Worm (Caenorhabditis elegans) whole organism, young adult: ENCODE data around the gene K05F1.6.

Experiments used
- B0035.1 ChIP-seq: sonication (generic microtip); optimal IDR thresholded peaks from 2 replicates; lab custom pipeline; 2016; ENCODE audit warnings: missing genetic modification characterization, mild to moderate bottlenecking, missing compliant biosample characterization, missing genotype, missing genetic modification reagents
- B0261.1 ChIP-seq: sonication (generic microtip); optimal IDR thresholded peaks from 2 replicates; lab custom pipeline; 2016; ENCODE audit warnings: mild to moderate bottlenecking, missing genetic modification characterization, moderate library complexity, missing compliant biosample characterization
- B0336.3 ChIP-seq: fragments of 200-800 bp; sonication (Bioruptor generic); IDR thresholded peaks from 2 replicates; pipeline ENCODE4 v1.3.6; 2022; ENCODE audit warnings: missing genetic modification characterization, missing compliant biosample characterization
- C17E4.6 ChIP-seq: fragments of 200-800 bp; sonication (Bioruptor generic); IDR thresholded peaks from 2 replicates; pipeline ENCODE4 v1.3.6; 2022; ENCODE audit warnings: missing genetic modification reagents, missing genetic modification characterization, missing compliant biosample characterization
- F10E7.11 ChIP-seq: sonication (generic microtip); optimal IDR thresholded peaks from 2 replicates; lab custom pipeline; 2017; ENCODE audit warnings: mild to moderate bottlenecking, missing genetic modification characterization, moderate library complexity, missing compliant biosample characterization
- F22D6.2 ChIP-seq: sonication (generic microtip); optimal IDR thresholded peaks from 2 replicates; lab custom pipeline; 2016; ENCODE audit warnings: mild to moderate bottlenecking, missing genetic modification characterization, missing compliant biosample characterization
- F33H1.4 ChIP-seq: fragments of 200-800 bp; sonication (Bioruptor generic); IDR thresholded peaks from 2 replicates; pipeline ENCODE4 v1.3.6; 2022; ENCODE audit warnings: missing genetic modification reagents, missing genetic modification characterization, missing compliant biosample characterization
- F49E8.2 ChIP-seq: sonication (generic microtip); optimal IDR thresholded peaks from 3 replicates; lab custom pipeline; 2017; ENCODE audit warnings: missing genetic modification characterization, mild to moderate bottlenecking, missing compliant biosample characterization, antibody characterized with exemption, moderate library complexity; ENCODE audit not compliant: insufficient read depth
- F57A8.1 ChIP-seq: fragments of 200-800 bp; sonication (Bioruptor generic); optimal IDR thresholded peaks from 2 replicates; lab custom pipeline; 2018; ENCODE audit warnings: mild to moderate bottlenecking, missing genetic modification characterization, moderate library complexity, missing compliant biosample characterization
- F57C9.4 ChIP-seq: sonication (generic microtip); optimal IDR thresholded peaks from 2 replicates; lab custom pipeline; 2017; ENCODE audit warnings: mild to moderate bottlenecking, missing genetic modification characterization, missing compliant biosample characterization
- Y67H2A.10 ChIP-seq: fragments of 200-800 bp; sonication (Bioruptor generic); conservative IDR thresholded peaks from 2 replicates; pipeline ENCODE4 v1.3.6; 2022; ENCODE audit warnings: missing genetic modification reagents, missing genetic modification characterization, missing compliant biosample characterization
- ZK185.1 ChIP-seq: sonication (generic microtip); optimal IDR thresholded peaks from 2 replicates; lab custom pipeline; 2016; ENCODE audit warnings: mild to moderate bottlenecking, missing genetic modification characterization, missing compliant biosample characterization; ENCODE audit not compliant: poor library complexity, severe bottlenecking
- attf-3 ChIP-seq: fragments of 200-800 bp; sonication (Bioruptor generic); conservative IDR thresholded peaks from 2 replicates; pipeline ENCODE4 v1.3.6; 2022; ENCODE audit warnings: missing genetic modification reagents, missing genetic modification characterization, missing compliant biosample characterization
- attf-5 ChIP-seq: fragments of 200-800 bp; sonication (Bioruptor generic); optimal IDR thresholded peaks from 2 replicates; lab custom pipeline; 2018; ENCODE audit warnings: mild to moderate bottlenecking, missing genetic modification characterization, missing compliant biosample characterization
- attf-6 ChIP-seq: fragments of 200-800 bp; sonication (Bioruptor generic); IDR thresholded peaks from 2 replicates; pipeline ENCODE4 v1.3.6; 2022; ENCODE audit warnings: missing genetic modification reagents, missing genetic modification characterization, missing compliant biosample characterization
- cebp-2 ChIP-seq: fragments of 200-800 bp; sonication (Bioruptor generic); IDR thresholded peaks from 2 replicates; pipeline ENCODE4 v1.3.6; 2022; ENCODE audit warnings: missing genetic modification characterization, missing compliant biosample characterization
- ceh-100 ChIP-seq: fragments of 200-800 bp; sonication (Bioruptor generic); IDR thresholded peaks from 2 replicates; pipeline ENCODE4 v1.3.6; 2022; ENCODE audit warnings: missing genetic modification reagents, missing genetic modification characterization, missing compliant biosample characterization
- ceh-27 ChIP-seq: fragments of 200-800 bp; sonication (Bioruptor generic); optimal IDR thresholded peaks from 2 replicates; lab custom pipeline; 2018; ENCODE audit warnings: mild to moderate bottlenecking, missing genetic modification characterization, moderate library complexity, missing compliant biosample characterization
- ceh-40 ChIP-seq: fragments of 200-800 bp; sonication (Bioruptor generic); IDR thresholded peaks from 2 replicates; pipeline ENCODE4 v1.3.6; 2022; ENCODE audit warnings: missing genetic modification characterization, missing compliant biosample characterization
- ceh-91 ChIP-seq: fragments of 200-800 bp; sonication (Bioruptor generic); IDR thresholded peaks from 2 replicates; pipeline ENCODE4 v1.3.6; 2022; ENCODE audit warnings: missing genetic modification reagents, missing genetic modification characterization, missing compliant biosample characterization
- chd-7 ChIP-seq: sonication (generic microtip); optimal IDR thresholded peaks from 2 replicates; lab custom pipeline; 2016; ENCODE audit warnings: mild to moderate bottlenecking, missing genetic modification characterization, moderate library complexity, missing compliant biosample characterization
- dox-1 ChIP-seq: fragments of 200-800 bp; sonication (Bioruptor generic); IDR thresholded peaks from 2 replicates; pipeline ENCODE4 v1.3.6; 2022; ENCODE audit warnings: missing genetic modification reagents, missing genetic modification characterization, missing compliant biosample characterization
- egrh-3 ChIP-seq: fragments of 200-800 bp; sonication (Bioruptor generic); IDR thresholded peaks from 2 replicates; pipeline ENCODE4 v1.3.6; 2022; ENCODE audit warnings: missing genetic modification reagents, missing genetic modification characterization, missing compliant biosample characterization
- hlh-12 ChIP-seq: sonication (generic microtip); optimal IDR thresholded peaks from 2 replicates; lab custom pipeline; 2016; ENCODE audit warnings: missing genetic modification characterization, missing compliant biosample characterization
- hmg-20 ChIP-seq: fragments of 200-800 bp; sonication (Bioruptor generic); IDR thresholded peaks from 2 replicates; pipeline ENCODE4 v1.3.6; 2022; ENCODE audit warnings: missing genetic modification reagents, missing genetic modification characterization, missing compliant biosample characterization
- hrde-1 ChIP-seq: sonication (generic microtip); optimal IDR thresholded peaks from 2 replicates; lab custom pipeline; 2016; ENCODE audit warnings: missing genetic modification characterization, mild to moderate bottlenecking, missing compliant biosample characterization, moderate library complexity, missing genotype, missing genetic modification reagents, borderline replicate concordance
- let-526 ChIP-seq: fragments of 200-800 bp; sonication (Bioruptor generic); IDR thresholded peaks from 2 replicates; pipeline ENCODE4 v1.3.6; 2022; ENCODE audit warnings: missing genetic modification reagents, missing genetic modification characterization, missing compliant biosample characterization
- lin-26 ChIP-seq: fragments of 200-800 bp; sonication (Bioruptor generic); IDR thresholded peaks from 2 replicates; pipeline ENCODE4 v1.3.6; 2022; ENCODE audit warnings: missing genetic modification reagents, missing genetic modification characterization, missing compliant biosample characterization
- lin-35 ChIP-seq, 3 experiments: fragments of 150-350 bp in 2 of 3; sonication (generic microtip) in 1 of 3; optimal IDR thresholded peaks; 2 replicates each; lab custom pipeline; 2014 to 2018; ENCODE audit warnings: missing biosample characterization in 3 of 3, missing genetic modification characterization in 3 of 3, missing genetic modification reagents in 3 of 3
- lin-54 ChIP-seq: fragments of 200-800 bp; sonication (Bioruptor generic); optimal IDR thresholded peaks from 2 replicates; lab custom pipeline; 2018; ENCODE audit warnings: mild to moderate bottlenecking, missing genetic modification characterization, missing compliant biosample characterization
- madf-8 ChIP-seq: fragments of 200-800 bp; sonication (Bioruptor generic); conservative IDR thresholded peaks from 2 replicates; pipeline ENCODE4 v1.3.6; 2022; ENCODE audit warnings: missing genetic modification reagents, missing genetic modification characterization, missing compliant biosample characterization
- mcd-1 ChIP-seq: fragments of 200-800 bp; sonication (Bioruptor generic); IDR thresholded peaks from 2 replicates; pipeline ENCODE4 v1.3.6; 2022; ENCODE audit warnings: missing genetic modification reagents, missing genetic modification characterization, missing compliant biosample characterization
- nfya-2 ChIP-seq: fragments of 200-800 bp; sonication (Bioruptor generic); IDR thresholded peaks from 2 replicates; pipeline ENCODE4 v1.3.6; 2022; ENCODE audit warnings: missing genetic modification reagents, missing genetic modification characterization, missing compliant biosample characterization
- pbrm-1 ChIP-seq: fragments of 200-800 bp; sonication (Bioruptor generic); IDR thresholded peaks from 2 replicates; pipeline ENCODE4 v1.3.6; 2022; ENCODE audit warnings: missing genetic modification reagents, missing genetic modification characterization, missing compliant biosample characterization
- unc-130 ChIP-seq: sonication (generic microtip); optimal IDR thresholded peaks from 2 replicates; lab custom pipeline; 2016; ENCODE audit warnings: missing genetic modification reagents, missing genetic modification characterization, missing compliant biosample characterization
- zim-3 ChIP-seq: sonication (generic microtip); optimal IDR thresholded peaks from 2 replicates; lab custom pipeline; 2017; ENCODE audit warnings: mild to moderate bottlenecking, missing genetic modification characterization, moderate library complexity, missing compliant biosample characterization
- ztf-18 ChIP-seq: sonication (generic microtip); optimal IDR thresholded peaks from 2 replicates; lab custom pipeline; 2016; ENCODE audit warnings: missing genotype, mild to moderate bottlenecking, missing genetic modification characterization, missing compliant biosample characterization
- ztf-22 ChIP-seq: fragments of 200-800 bp; sonication (Bioruptor generic); optimal IDR thresholded peaks from 2 replicates; lab custom pipeline; 2018; ENCODE audit warnings: mild to moderate bottlenecking, missing genetic modification characterization, moderate library complexity, missing compliant biosample characterization
- ztf-3 ChIP-seq: fragments of 200-800 bp; sonication (Bioruptor generic); optimal IDR thresholded peaks from 2 replicates; lab custom pipeline; 2018; ENCODE audit warnings: mild to moderate bottlenecking, missing genetic modification characterization, missing compliant biosample characterization
- ztf-6 ChIP-seq: fragments of 200-800 bp; sonication (Bioruptor generic); IDR thresholded peaks from 2 replicates; pipeline ENCODE4 v1.3.6; 2022; ENCODE audit warnings: missing genetic modification reagents, missing genetic modification characterization, missing compliant biosample characterization

The K05F1.6 gene

ce11 chrII:5819655-5820054 lies 37.3 kb downstream of the K05F1.6 start (continued):
- TF ChIP-seq ztf-6 (0 out of 2 replicates have a peak, but pooled peaks have one; percentile 47), lin-26 (GFP tag; lab: Robert Waterston, UW) (no peak), F57A8.1 (GFP tag; lab: Kevin White, UChicago) (no peak), ceh-27 (peak; percentile 29), ztf-22 (GFP tag; lab: Kevin White, UChicago) (no peak), Y67H2A.10 (GFP tag; lab: Robert Waterston, UW) (no peak), hlh-12 (tag; lab: Kevin White, UChicago) (no peak), C17E4.6 (GFP tag; lab: Robert Waterston, UW) (no peak), pbrm-1 (GFP tag; lab: Robert Waterston, UW) (0 out of 2 replicates have a peak, but pooled peaks have one; percentile 41), ceh-100 (GFP tag; lab: Robert Waterston, UW) (peak; percentile 69), ceh-40 (GFP tag; lab: Robert Waterston, UW) (no peak), lin-54 (GFP tag; lab: Kevin White, UChicago) (peak; percentile 15), attf-5 (GFP tag; lab: Kevin White, UChicago) (peak; percentile 31), mcd-1 (GFP tag; lab: Robert Waterston, UW) (peak; percentile 82), F10E7.11 (tag; lab: Kevin White, UChicago) (no peak), egrh-3 (GFP tag; lab: Robert Waterston, UW) (no peak), attf-3 (GFP tag; lab: Robert Waterston, UW) (no peak), ceh-91 (GFP tag; lab: Robert Waterston, UW) (0 out of 2 replicates have a peak, but pooled peaks have one; percentile 55), cebp-2 (no peak), chd-7 (tag; lab: Kevin White, UChicago) (no peak), nfya-2 (GFP tag; lab: Robert Waterston, UW) (no peak), hrde-1 (tag; lab: Kevin White, UChicago) (no peak), madf-8 (GFP tag; lab: Robert Waterston, UW) (peak; percentile 39; the same call in 1 of the 2 replicates), lin-35 (GFP tag; optimal IDR thresholded peaks at IDR 0.05; lab: Kevin White, UChicago) (no peak), F22D6.2 (no peak), ztf-18 (tag; lab: Kevin White, UChicago) (no peak), B0035.1 (tag; lab: Kevin White, UChicago) (no peak), unc-130 (GFP tag; lab: Kevin White, UChicago) (peak; percentile 9), zim-3 (tag; lab: Kevin White, UChicago) (no peak), F57C9.4 (tag; lab: Kevin White, UChicago) (no peak), dox-1 (GFP tag; lab: Robert Waterston, UW) (peak; percentile 70), B0261.1 (tag; lab: Kevin White, UChicago) (no peak), ztf-3 (GFP tag; lab: Kevin White, UChicago) (no peak), B0336.3 (no peak), ZK185.1 (tag; lab: Kevin White, UChicago) (peak; percentile 34), F33H1.4 (GFP tag; lab: Robert Waterston, UW) (peak; percentile 39; the same call in 1 of the 2 replicates), F49E8.2 (tag; lab: Kevin White, UChicago) (no peak), let-526 (GFP tag; lab: Robert Waterston, UW) (0 out of 2 replicates have a peak, but pooled peaks have one; percentile 14), attf-6 (0 out of 2 replicates have a peak, but pooled peaks have one; percentile 35), hmg-20 (GFP tag; lab: Robert Waterston, UW) (no peak)
